Worm (Caenorhabditis elegans): ENCODE data around the gene srx-7.

DNA sequence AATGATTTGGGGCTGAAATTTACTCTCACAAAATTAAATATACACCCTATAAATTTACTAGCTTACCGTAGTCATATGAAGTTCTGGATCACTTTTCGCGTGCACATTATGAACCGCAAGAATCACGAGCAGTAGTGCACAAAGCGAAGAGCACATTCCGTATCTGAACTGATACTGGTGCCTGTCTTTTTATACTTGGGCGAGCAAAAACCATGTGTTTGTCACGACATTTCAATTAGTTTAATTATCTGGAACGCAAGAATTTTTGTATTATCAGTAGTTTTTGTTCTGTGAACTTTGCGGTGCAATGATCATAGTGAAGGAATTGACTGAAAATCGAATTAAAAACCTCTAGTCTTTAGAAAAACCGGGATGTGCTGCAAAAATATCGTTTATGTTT, 35.9 kb upstream of the srx-7 start, which contains the start of gene lipl-3:
- TF ChIP-seq flt-1 (GFP tag; IDR thresholded peaks at IDR 0.05) (no peak), ztf-29 (GFP tag; IDR thresholded peaks at IDR 0.05) (no peak), tab-1 (GFP tag; IDR thresholded peaks at IDR 0.05) (no peak), klf-2 (GFP tag; conservative IDR thresholded peaks at IDR 0.05) (no peak), ztf-23 (GFP tag; IDR thresholded peaks at IDR 0.05) (no peak)
